ENCODE assay signal across 2 fruit fly cellular contexts in genomic region chr2L:5029809-5030108, dm6.
TF ChIP-seq lines count a peak whose summit lies in the region.

No protein-coding gene starts in this region.

- TF ChIP-seq CTCF in whole organism, embryonic (GFP tag; optimal IDR thresholded peaks at IDR 0.05; lab: Kevin White, UChicago), result no peak

TF ChIP-seq in whole organism, adult, 20 proteins besides CTCF, POLR2A, EP300 and RAD21:
- no peak for TF ChIP-seq cnc (optimal IDR thresholded peaks at IDR 0.05; lab: Kevin White, UChicago)
- TF ChIP-seq kay (GFP tag; lab: Kevin White, UChicago; ENCODE audit: borderline replicate concordance), result peak; percentile 33
- peak; percentile 60 for TF ChIP-seq tj (GFP tag; optimal IDR thresholded peaks at IDR 0.05; lab: Kevin White, UChicago)

TF ChIP-seq in whole organism, embryonic, 481 proteins besides CTCF, POLR2A, EP300 and RAD21:
- no peak for TF ChIP-seq sim (GFP tag; IDR thresholded peaks at IDR 0.05; lab: Robert Waterston, UW)
- peak; percentile 74 for TF ChIP-seq CG6654 (GFP tag; optimal IDR thresholded peaks at IDR 0.05; lab: Kevin White, UChicago)
- no peak for TF ChIP-seq jumu (GFP tag; optimal IDR thresholded peaks at IDR 0.05; lab: Kevin White, UChicago)
- peak; percentile 55 for TF ChIP-seq cad (GFP tag; optimal IDR thresholded peaks at IDR 0.05; lab: Kevin White, UChicago)

Comparison
In these comparisons a context has a peak if more than half of its experiments do, and no peak if none do; other contexts are left out.
1. Of the 1 proteins assayed by ChIP-seq in both whole organism, embryonic and whole organism, adult: peak only in whole organism, embryonic: none; only in whole organism, adult: kay; in both: none; in neither: 0.